Fruit fly (Drosophila melanogaster) ovary, adult (tissue): Measurements from ENCODE around the gene Abd-B.

ENCODE experiments used
- CG17801 ChIP-seq: fragments of 200-800 bp; optimal IDR thresholded peaks from 2 replicates; lab custom pipeline; 2019; ENCODE audit warnings: missing biosample characterization, mild to moderate bottlenecking, missing genetic modification characterization, moderate library complexity; ENCODE audit not compliant: partially characterized antibody

Abd-B gene

dm6 chr3R:16960219-16960618 is 11.8 kb downstream of the Abd-B start:
- TF ChIP-seq CG17801 (GFP tag; lab: Kevin White, UChicago): no peak

dm6 chr3R:16957759-16958536 is 14.1 kb downstream of the Abd-B start:
- TF ChIP-seq CG17801 (GFP tag; lab: Kevin White, UChicago): no peak

dm6 chr3R:16954423-16954822 is 17.6 kb downstream of the Abd-B start:
- TF ChIP-seq CG17801 (GFP tag; lab: Kevin White, UChicago): no peak

dm6 chr3R:16951374-16951773 is 20.7 kb downstream of the Abd-B start:
- TF ChIP-seq CG17801 (GFP tag; lab: Kevin White, UChicago): no peak

DNA sequence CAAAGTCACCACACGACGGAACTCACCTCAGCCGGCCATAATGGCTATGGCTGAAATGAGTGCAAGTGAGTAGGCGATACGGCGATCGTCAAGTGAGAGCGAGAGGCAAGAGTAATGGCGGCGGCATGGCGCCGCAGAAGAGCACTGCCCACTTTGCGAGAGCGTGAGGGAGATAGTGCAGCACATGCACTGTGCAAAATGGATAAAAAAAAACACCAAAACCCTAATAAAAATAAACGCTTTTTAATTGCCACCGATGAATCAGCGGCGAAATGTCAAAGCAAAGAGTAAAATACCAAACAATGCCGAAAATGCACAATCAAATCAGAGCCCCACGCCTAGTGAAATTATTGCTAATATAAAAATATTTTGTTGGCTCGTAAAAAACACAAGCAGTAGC is 23.4 kb downstream of the Abd-B start:
- TF ChIP-seq CG17801 (GFP tag; lab: Kevin White, UChicago): peak; percentile 53

- no peak for TF ChIP-seq CG17801 (GFP tag; lab: Kevin White, UChicago)
Observed at dm6 chr3R:16944267-16944666, 27.8 kb downstream of the Abd-B start.

- TF ChIP-seq CG17801 (GFP tag; lab: Kevin White, UChicago): no peak
Observed at dm6 chr3R:16941285-16941684, 30.8 kb downstream of the Abd-B start.

- TF ChIP-seq CG17801 (GFP tag; lab: Kevin White, UChicago): no peak
Observed at dm6 chr3R:16940520-16940919, 31.5 kb downstream of the Abd-B start.

dm6 chr3R:16936319-16936718 is 35.7 kb downstream of the Abd-B start:
- TF ChIP-seq CG17801 (GFP tag; lab: Kevin White, UChicago): no peak

DNA sequence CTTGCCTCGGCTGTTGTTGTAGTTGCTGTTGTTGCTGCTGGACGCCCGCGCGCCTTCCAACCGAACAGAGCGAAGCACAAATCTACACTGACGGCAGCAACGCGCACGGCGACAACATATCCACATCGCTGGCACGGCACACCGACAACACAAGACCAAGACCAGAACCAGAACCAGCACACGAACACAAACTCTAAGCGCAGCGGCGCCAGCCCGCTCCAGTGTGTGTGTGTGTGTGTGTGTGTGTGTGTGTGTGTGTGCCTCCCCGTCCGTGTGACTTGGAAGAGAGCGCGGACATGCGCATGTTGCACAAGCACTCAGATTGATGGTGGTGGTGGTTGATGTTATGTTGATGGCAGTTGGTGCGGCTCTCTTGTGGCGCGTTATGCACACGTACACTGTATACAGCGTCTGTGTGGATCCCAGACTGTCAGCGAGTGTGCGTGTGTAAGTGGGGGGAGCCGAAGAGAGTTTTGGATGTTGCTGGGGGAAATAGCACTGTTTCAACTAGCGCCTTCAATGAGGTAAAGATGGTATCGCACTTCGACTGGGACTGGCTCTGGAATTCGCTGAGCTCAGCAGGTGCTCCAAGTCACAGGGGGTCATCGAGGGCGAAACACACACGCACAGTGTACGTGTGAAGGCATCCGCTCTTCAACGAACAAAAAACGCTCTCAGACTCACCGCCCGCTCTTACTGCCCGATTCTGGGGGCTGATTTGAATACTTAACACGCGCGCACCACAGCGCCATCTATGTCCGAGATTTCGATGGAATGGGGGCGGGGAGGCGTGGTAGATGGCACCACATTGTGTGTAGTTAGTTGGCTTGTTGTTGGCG is 37.7 kb downstream of the Abd-B start:
- no peak for TF ChIP-seq CG17801 (GFP tag; lab: Kevin White, UChicago)

DNA sequence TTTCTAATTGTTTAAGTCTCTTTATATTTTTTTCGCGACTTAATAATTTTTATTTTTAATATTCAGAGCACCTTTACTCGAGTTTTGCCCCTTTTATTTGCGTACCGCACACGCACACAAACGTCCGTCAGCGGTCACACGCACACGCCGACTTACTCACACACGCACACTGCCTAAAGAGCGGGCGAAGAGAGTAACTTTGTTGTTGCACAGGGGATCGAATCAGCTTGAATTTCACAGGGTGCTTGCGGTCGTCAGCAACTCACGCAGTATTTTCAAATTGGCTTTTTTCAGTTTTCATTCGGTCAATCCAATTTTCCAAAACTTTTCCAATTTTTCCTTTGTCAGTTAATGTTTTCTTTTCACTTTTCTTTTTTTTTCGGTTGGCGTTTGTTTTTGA is 38.7 kb downstream of the Abd-B start:
- TF ChIP-seq CG17801 (GFP tag; lab: Kevin White, UChicago): no peak

dm6 chr3R:16932868-16933267 is 39.2 kb downstream of the Abd-B start:
- no peak for TF ChIP-seq CG17801 (GFP tag; lab: Kevin White, UChicago)

DNA sequence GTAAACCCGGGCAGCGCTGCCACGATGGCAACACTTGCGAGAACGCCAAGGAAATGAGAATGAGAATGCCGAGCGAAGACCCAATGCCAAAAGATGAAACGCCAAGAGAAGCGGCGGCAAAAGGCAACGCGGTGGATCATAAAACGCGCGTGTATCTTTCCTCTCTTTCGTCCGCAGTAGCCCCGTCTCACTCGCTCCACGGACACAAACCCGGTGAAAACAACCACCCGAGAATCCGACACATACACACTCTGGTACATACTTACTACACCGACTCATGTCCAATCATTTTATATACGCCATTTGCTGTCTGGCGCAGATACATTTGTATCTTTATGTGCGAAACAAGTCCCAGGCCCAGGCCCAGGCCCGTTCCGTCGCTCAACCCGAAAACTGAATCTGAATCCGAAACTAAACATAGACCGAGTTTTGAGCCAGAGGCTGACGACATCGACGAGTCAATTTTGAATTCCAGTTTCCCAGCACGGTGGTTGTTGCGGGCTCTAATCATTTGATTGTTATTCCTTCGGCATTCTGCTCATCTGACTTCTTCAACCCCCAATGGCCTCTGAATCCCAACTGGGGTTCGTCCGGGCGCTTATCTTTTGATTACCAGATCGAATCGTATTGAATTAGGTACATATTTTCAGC is 48.4 kb downstream of the Abd-B start:
- TF ChIP-seq CG17801 (GFP tag; lab: Kevin White, UChicago): no peak

DNA sequence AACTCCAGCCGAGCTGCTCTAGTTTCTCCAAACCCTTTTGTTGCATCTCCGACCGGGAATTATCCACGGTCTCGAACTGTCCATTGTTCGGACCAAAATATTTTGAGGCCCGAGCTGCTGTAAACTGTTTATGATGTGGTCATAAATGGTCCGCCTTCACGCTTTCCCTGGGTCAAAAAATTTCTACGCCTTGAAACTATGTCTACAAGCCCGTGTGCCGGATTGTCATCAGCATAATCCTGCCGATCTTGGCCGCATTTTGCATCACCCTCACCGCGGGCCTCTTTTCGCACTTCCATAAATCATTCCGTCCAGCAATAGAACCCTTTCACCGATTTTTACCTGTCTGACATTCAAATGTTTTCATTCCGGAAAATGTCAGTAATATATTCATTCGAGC is 50.6 kb downstream of the Abd-B start:
- no peak for TF ChIP-seq CG17801 (GFP tag; lab: Kevin White, UChicago)

DNA sequence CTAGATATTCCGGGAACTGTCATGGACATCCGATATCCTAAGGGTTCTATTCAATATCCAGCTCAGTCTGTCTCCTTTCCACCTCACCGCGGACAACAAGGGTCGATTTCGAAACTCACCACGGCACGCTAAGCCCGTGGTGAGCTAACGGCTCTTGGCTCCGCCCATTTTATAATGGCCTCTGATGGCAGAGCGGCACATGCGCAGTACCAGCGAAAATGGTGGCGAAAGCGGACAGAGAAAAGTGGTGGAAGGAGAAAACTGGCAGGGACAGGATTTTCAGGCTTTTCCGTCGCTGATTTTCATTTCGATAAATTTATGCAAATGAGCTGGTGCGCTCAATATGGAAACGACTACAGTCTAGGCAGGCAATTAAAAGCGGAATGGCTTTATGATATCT is 51.6 kb downstream of the Abd-B start:
- no peak for TF ChIP-seq CG17801 (GFP tag; lab: Kevin White, UChicago)
